Worm (Caenorhabditis elegans) whole organism, L4 larva: ENCODE measurements around the gene eif-3.D.

Experiments used
- F44E2.7 ChIP-seq: fragments of 200-800 bp; sonication (Bioruptor generic); IDR thresholded peaks from 2 replicates; pipeline ENCODE4 v2.1.2; 2022; ENCODE audit warnings: missing genetic modification characterization, missing compliant biosample characterization
- nhr-25 ChIP-seq: sonication (generic microtip); optimal IDR thresholded peaks from 2 replicates; lab custom pipeline; 2017; ENCODE audit warnings: missing genetic modification characterization, mild to moderate bottlenecking, missing compliant biosample characterization, antibody characterized with exemption, moderate library complexity, borderline replicate concordance; ENCODE audit not compliant: insufficient read depth

- no peak for TF ChIP-seq F44E2.7
- TF ChIP-seq nhr-25 (tag; lab: Kevin White, UChicago), result no peak
Observed at ce11 chrIII:8985461-8985860, 14.1 kb upstream of the eif-3.D start.
